Fruit fly (Drosophila melanogaster): Measurements from ENCODE around the gene Mer.

Gene Mer

dm6 chrX:19662583-19663195, 30.6 kb downstream of the Mer start:
- TF ChIP-seq CG8159 (tag; optimal IDR thresholded peaks at IDR 0.05) (no peak), Pif1B (GFP tag; optimal IDR thresholded peaks at IDR 0.05) (no peak), gl (tag; optimal IDR thresholded peaks at IDR 0.05) (no peak), D1 (tag; optimal IDR thresholded peaks at IDR 0.05) (no peak), CG9948 (tag; optimal IDR thresholded peaks at IDR 0.05) (no peak), CG34367 (tag; optimal IDR thresholded peaks at IDR 0.05) (no peak), CG12605 (GFP tag; IDR thresholded peaks at IDR 0.05) (no peak), CG13204 (GFP tag; optimal IDR thresholded peaks at IDR 0.05) (peak; percentile 27), CG4496 (GFP tag; IDR thresholded peaks at IDR 0.05) (peak; percentile 61), CG15710 (tag; optimal IDR thresholded peaks at IDR 0.05) (no peak), fd96Ca (GFP tag; IDR thresholded peaks at IDR 0.05) (peak; percentile 45; the same call in 1 of the 3 replicates), CG10348 (GFP tag; IDR thresholded peaks at IDR 0.05) (no peak), CG32121 (GFP tag; IDR thresholded peaks at IDR 0.05) (peak; percentile 48; the same call in 1 of the 2 replicates), CG17806 (tag; optimal IDR thresholded peaks at IDR 0.05) (no peak), Snoo (tag; optimal IDR thresholded peaks at IDR 0.05) (no peak), Pif1A (GFP tag; optimal IDR thresholded peaks at IDR 0.05) (no peak), rn (GFP tag; IDR thresholded peaks at IDR 0.05) (no peak), CG8301 (tag; optimal IDR thresholded peaks at IDR 0.05) (no peak), EcR (GFP tag; optimal IDR thresholded peaks at IDR 0.05) (peak; percentile 41), CG14655 (GFP tag; optimal IDR thresholded peaks at IDR 0.05) (no peak), Ets98B (GFP tag; IDR thresholded peaks at IDR 0.05) (peak; percentile 42; the same call in 1 of the 2 replicates)

- TF ChIP-seq CG14655 (GFP tag; optimal IDR thresholded peaks at IDR 0.05) = no peak
- peak; percentile 57; the same call in 2 of the 3 replicates for TF ChIP-seq fd96Ca (GFP tag; IDR thresholded peaks at IDR 0.05)
- no peak for TF ChIP-seq D1 (tag; optimal IDR thresholded peaks at IDR 0.05)
- no peak for TF ChIP-seq CG10348 (GFP tag; IDR thresholded peaks at IDR 0.05)
- TF ChIP-seq EcR (GFP tag; optimal IDR thresholded peaks at IDR 0.05) = no peak
- no peak for TF ChIP-seq Pif1A (GFP tag; optimal IDR thresholded peaks at IDR 0.05)
- no peak for TF ChIP-seq CG17806 (tag; optimal IDR thresholded peaks at IDR 0.05)
- TF ChIP-seq CG4496 (GFP tag; IDR thresholded peaks at IDR 0.05) = peak; percentile 67
- TF ChIP-seq CG8301 (tag; optimal IDR thresholded peaks at IDR 0.05) = no peak
- TF ChIP-seq Snoo (tag; optimal IDR thresholded peaks at IDR 0.05) = no peak
- TF ChIP-seq CG9948 (tag; optimal IDR thresholded peaks at IDR 0.05) = no peak
- no peak for TF ChIP-seq Pif1B (GFP tag; optimal IDR thresholded peaks at IDR 0.05)
- no peak for TF ChIP-seq CG13204 (GFP tag; optimal IDR thresholded peaks at IDR 0.05)
- no peak for TF ChIP-seq Ets98B (GFP tag; IDR thresholded peaks at IDR 0.05)
- no peak for TF ChIP-seq CG34367 (tag; optimal IDR thresholded peaks at IDR 0.05)
- TF ChIP-seq CG12605 (GFP tag; IDR thresholded peaks at IDR 0.05) = no peak
- peak; percentile 39 for TF ChIP-seq CG15710 (tag; optimal IDR thresholded peaks at IDR 0.05)
- TF ChIP-seq CG8159 (tag; optimal IDR thresholded peaks at IDR 0.05) = no peak
- no peak for TF ChIP-seq CG32121 (GFP tag; IDR thresholded peaks at IDR 0.05)
Observed at dm6 chrX:19651757-19652419, 41.4 kb downstream of the Mer start, which contains the start of the genes Ranbp21 and Elys. Gene Ranbp21, minus strand, starts transcription at chrX:19652269. Gene Elys, plus strand, starts transcription at chrX:19652305.

DNA sequence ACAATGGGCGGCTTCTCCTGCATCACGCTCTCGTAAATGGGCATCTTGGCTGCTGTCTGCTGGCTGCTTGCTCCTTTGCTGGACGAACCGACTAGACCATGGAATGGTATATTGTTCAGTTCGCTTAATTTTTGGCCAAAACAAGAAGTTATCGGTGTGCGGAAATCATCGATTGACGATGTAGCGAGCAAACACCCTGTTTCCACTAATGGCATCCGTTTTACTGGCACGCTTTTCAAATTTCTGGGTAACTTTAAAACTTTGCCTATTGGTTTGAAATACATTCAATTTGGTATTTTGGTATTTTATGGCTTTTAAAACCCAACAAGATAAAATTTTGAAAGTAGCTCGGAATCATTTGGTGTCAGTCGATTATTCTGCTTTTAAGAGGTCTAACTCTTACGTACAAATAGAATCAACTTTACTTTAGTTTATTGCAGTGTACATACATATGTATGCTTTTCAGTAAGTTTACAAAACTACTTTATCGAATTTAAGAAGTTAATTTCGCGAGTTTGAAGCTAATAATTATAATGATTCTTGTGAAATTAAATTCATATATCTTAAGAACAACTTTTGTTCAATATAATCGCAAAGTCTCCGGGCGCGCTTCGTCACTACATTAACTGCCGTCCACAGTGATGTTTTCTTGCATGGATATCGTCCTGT, 47.3 kb downstream of the Mer start, which contains the start of gene Arp10:
TSS of gene Arp10 (minus strand) at position 304 of the 669 bp plus-strand sequence.
- no peak for TF ChIP-seq CG10348 (GFP tag; IDR thresholded peaks at IDR 0.05)
- no peak for TF ChIP-seq Pif1A (GFP tag; optimal IDR thresholded peaks at IDR 0.05)
- TF ChIP-seq CG34367 (tag; optimal IDR thresholded peaks at IDR 0.05) = no peak
- 0 out of 2 replicates have a peak, but pooled peaks have one; percentile 23 for TF ChIP-seq Ets98B (GFP tag; IDR thresholded peaks at IDR 0.05)
- TF ChIP-seq CG14655 (GFP tag; optimal IDR thresholded peaks at IDR 0.05) = no peak
- TF ChIP-seq gl (tag; optimal IDR thresholded peaks at IDR 0.05) = no peak
- no peak for TF ChIP-seq Snoo (tag; optimal IDR thresholded peaks at IDR 0.05)
- TF ChIP-seq fd96Ca (GFP tag; IDR thresholded peaks at IDR 0.05) = no peak
- TF ChIP-seq CG13204 (GFP tag; optimal IDR thresholded peaks at IDR 0.05) = no peak
- no peak for TF ChIP-seq CG8301 (tag; optimal IDR thresholded peaks at IDR 0.05)
- TF ChIP-seq EcR (GFP tag; optimal IDR thresholded peaks at IDR 0.05) = no peak
- TF ChIP-seq CG12605 (GFP tag; IDR thresholded peaks at IDR 0.05) = no peak
- no peak for TF ChIP-seq CG8159 (tag; optimal IDR thresholded peaks at IDR 0.05)
- no peak for TF ChIP-seq rn (GFP tag; IDR thresholded peaks at IDR 0.05)
- TF ChIP-seq CG15710 (tag; optimal IDR thresholded peaks at IDR 0.05) = no peak
- peak; percentile 3 for TF ChIP-seq CG9948 (tag; optimal IDR thresholded peaks at IDR 0.05)
- no peak for TF ChIP-seq CG32121 (GFP tag; IDR thresholded peaks at IDR 0.05)
- no peak for TF ChIP-seq Pif1B (GFP tag; optimal IDR thresholded peaks at IDR 0.05)

DNA sequence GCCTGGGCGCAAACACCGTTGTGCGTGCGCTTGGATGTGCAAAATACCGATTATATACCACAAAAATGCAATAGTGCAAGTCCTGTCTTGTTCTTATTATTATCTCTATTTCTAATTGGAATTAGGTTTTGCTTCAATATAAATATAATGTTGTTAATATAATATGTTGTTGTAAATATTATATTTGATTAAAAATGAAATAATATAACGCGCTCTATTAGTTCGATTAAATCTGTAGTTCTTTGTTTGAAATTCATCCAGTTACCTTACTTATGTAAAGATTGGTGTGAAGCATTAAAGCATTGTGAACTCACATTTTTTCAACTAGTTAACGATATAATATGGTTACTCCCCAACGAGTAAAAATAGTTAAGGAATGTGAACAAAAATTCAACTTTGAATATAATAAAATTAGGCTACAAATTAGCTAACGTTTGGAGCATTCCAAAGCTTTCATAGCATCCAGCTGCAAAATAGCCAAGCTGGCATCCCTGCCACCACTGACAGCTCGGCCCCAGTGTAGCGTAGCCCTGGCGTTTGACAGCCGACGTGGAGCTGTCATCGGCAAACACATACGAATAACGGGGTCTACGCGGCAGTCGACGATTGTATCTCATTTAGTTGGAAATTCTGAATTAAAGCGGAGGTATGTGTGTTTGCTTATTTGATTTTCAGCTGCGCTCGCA, 50.3 kb downstream of the Mer start, which contains the start of the genes CG12237 and Sec61gamma:
TSS of gene CG12237 (minus strand) at position 51 of the 686 bp plus-strand sequence.
TSS of gene Sec61gamma (plus strand) at position 509 of the 686 bp plus-strand sequence.
- peak; percentile 13 for TF ChIP-seq Snoo (tag; optimal IDR thresholded peaks at IDR 0.05)
- peak; percentile 42; the same call in 1 of the 2 replicates for TF ChIP-seq Ets98B (GFP tag; IDR thresholded peaks at IDR 0.05)
- no peak for TF ChIP-seq CG32121 (GFP tag; IDR thresholded peaks at IDR 0.05)
- TF ChIP-seq CG34367 (tag; optimal IDR thresholded peaks at IDR 0.05) = peak; percentile 0
- no peak for TF ChIP-seq fd96Ca (GFP tag; IDR thresholded peaks at IDR 0.05)
